Worm (Caenorhabditis elegans) whole organism, L1 larva: ENCODE results near the gene K01F9.2.

ENCODE experiments used
- C04F5.9 ChIP-seq: sonication (generic microtip); optimal IDR thresholded peaks from 2 replicates; lab custom pipeline; 2016; ENCODE audit warnings: missing genetic modification characterization, missing compliant biosample characterization
- F16B12.6 ChIP-seq: fragments of 150-350 bp; optimal IDR thresholded peaks from 2 replicates; lab custom pipeline; 2014; ENCODE audit warnings: missing biosample characterization, missing genetic modification characterization
- alr-1 ChIP-seq: fragments of 200-800 bp; sonication (Bioruptor generic); optimal IDR thresholded peaks from 2 replicates; lab custom pipeline; 2018; ENCODE audit warnings: borderline replicate concordance, mild to moderate bottlenecking, missing genetic modification characterization, missing compliant biosample characterization
- blmp-1 ChIP-seq: fragments of 150-350 bp; optimal IDR thresholded peaks from 2 replicates; lab custom pipeline; 2014; ENCODE audit warnings: missing biosample characterization, missing genetic modification characterization
- ceh-8 ChIP-seq: fragments of 200-800 bp; sonication (Bioruptor generic); optimal IDR thresholded peaks from 2 replicates; lab custom pipeline; 2018; ENCODE audit warnings: mild to moderate bottlenecking, missing genetic modification characterization, moderate library complexity, missing compliant biosample characterization
- ceh-82 ChIP-seq, 3 experiments: fragments of 150-350 bp in 1 of 3; sonication (generic microtip) in 2 of 3; optimal IDR thresholded peaks; 2 replicates each; lab custom pipeline; 2014 to 2017; ENCODE audit warnings: missing biosample characterization in 3 of 3, missing genetic modification characterization in 3 of 3
- ceh-88 ChIP-seq: fragments of 200-800 bp; sonication (Bioruptor generic); IDR thresholded peaks from 2 replicates; pipeline ENCODE4 v1.3.6; 2022; ENCODE audit warnings: missing genetic modification characterization, missing compliant biosample characterization
- ceh-90 ChIP-seq: sonication (generic microtip); optimal IDR thresholded peaks from 2 replicates; lab custom pipeline; 2016; ENCODE audit warnings: missing genetic modification characterization, missing compliant biosample characterization
- dsc-1 ChIP-seq: sonication (generic microtip); optimal IDR thresholded peaks from 2 replicates; lab custom pipeline; 2016; ENCODE audit warnings: mild to moderate bottlenecking, missing genetic modification characterization, missing compliant biosample characterization
- efl-1 ChIP-seq, 4 experiments: fragments of 150-350 bp; optimal IDR thresholded peaks in 3 of 4; peaks in 1 of 4; 1 replicate in 1 of 4; 2 replicates in 3 of 4; lab custom pipeline; 2014; ENCODE audit warnings: missing biosample characterization in 2 of 4, missing genetic modification characterization in 2 of 4, missing genetic modification reagents in 2 of 4
- efl-3 ChIP-seq: fragments of 200-800 bp; sonication (Bioruptor generic); optimal IDR thresholded peaks from 2 replicates; lab custom pipeline; 2018; ENCODE audit warnings: mild to moderate bottlenecking, missing genetic modification characterization, missing compliant biosample characterization
- elt-2 ChIP-seq: sonication (generic microtip); optimal IDR thresholded peaks from 2 replicates; lab custom pipeline; 2016; ENCODE audit warnings: missing genetic modification characterization, mild to moderate bottlenecking, inconsistent platforms, missing compliant biosample characterization, missing genetic modification reagents
- elt-3 ChIP-seq, 6 experiments: fragments of 150-350 bp in 1 of 6; sonication (generic microtip); optimal IDR thresholded peaks; 2 replicates each; lab custom pipeline; 2017 to 2018; ENCODE audit warnings: missing biosample characterization in 6 of 6, missing genetic modification characterization in 6 of 6, inconsistent platforms in 1 of 6
- fkh-10 ChIP-seq: sonication (generic microtip); optimal IDR thresholded peaks from 2 replicates; lab custom pipeline; 2017; ENCODE audit warnings: missing biosample characterization, missing genetic modification reagents, missing genetic modification characterization
- fkh-4 ChIP-seq: sonication (generic microtip); optimal IDR thresholded peaks from 2 replicates; lab custom pipeline; 2016; ENCODE audit warnings: missing compliant biosample characterization, missing genetic modification characterization, borderline replicate concordance
- fkh-8 ChIP-seq: sonication (generic microtip); optimal IDR thresholded peaks from 2 replicates; lab custom pipeline; 2016; ENCODE audit warnings: mild to moderate bottlenecking, missing genetic modification characterization, missing compliant biosample characterization
- hlh-4 ChIP-seq: sonication (generic microtip); optimal IDR thresholded peaks from 2 replicates; lab custom pipeline; 2016; ENCODE audit warnings: mild to moderate bottlenecking, missing genetic modification characterization, missing compliant biosample characterization
- hpl-2 ChIP-seq: fragments of 150-350 bp; optimal IDR thresholded peaks from 2 replicates; lab custom pipeline; 2014; ENCODE audit warnings: missing biosample characterization, missing genetic modification reagents, missing genetic modification characterization
- irx-1 ChIP-seq: sonication (generic microtip); optimal IDR thresholded peaks from 2 replicates; lab custom pipeline; 2016; ENCODE audit warnings: missing genetic modification characterization, missing compliant biosample characterization
- isw-1 ChIP-seq: fragments of 200-800 bp; sonication (Bioruptor generic); IDR thresholded peaks from 2 replicates; pipeline ENCODE4 v1.3.6; 2022; ENCODE audit warnings: missing genetic modification characterization, missing compliant biosample characterization
- lin-13 ChIP-seq: fragments of 150-350 bp; optimal IDR thresholded peaks from 2 replicates; lab custom pipeline; 2014; ENCODE audit warnings: missing biosample characterization, missing genetic modification reagents, missing genetic modification characterization
- lin-14 ChIP-seq: fragments of 200-800 bp; sonication (Bioruptor generic); optimal IDR thresholded peaks from 2 replicates; lab custom pipeline; 2018; ENCODE audit warnings: mild to moderate bottlenecking, missing genetic modification characterization, moderate library complexity, missing compliant biosample characterization
- lin-15B ChIP-seq: fragments of 150-350 bp; sonication (generic microtip); optimal IDR thresholded peaks from 3 replicates; lab custom pipeline; 2014; ENCODE audit warnings: missing biosample characterization, missing genetic modification characterization
- lin-35 ChIP-seq, 2 experiments: fragments of 150-350 bp; optimal IDR thresholded peaks; 2 replicates each; lab custom pipeline; 2014; ENCODE audit warnings: missing biosample characterization in 2 of 2, missing genetic modification characterization in 2 of 2, missing genetic modification reagents in 2 of 2
- lin-39 ChIP-seq: fragments of 150-350 bp; optimal IDR thresholded peaks from 2 replicates; lab custom pipeline; 2014; ENCODE audit warnings: missing biosample characterization, missing genetic modification reagents, missing genetic modification characterization
- lir-3 ChIP-seq: sonication (generic microtip); optimal IDR thresholded peaks from 2 replicates; lab custom pipeline; 2016; ENCODE audit warnings: mild to moderate bottlenecking, missing genetic modification characterization, moderate library complexity, missing compliant biosample characterization; ENCODE audit not compliant: poor library complexity
- lsy-2 ChIP-seq, 2 experiments: fragments of 150-350 bp; optimal IDR thresholded peaks; 2 replicates each; lab custom pipeline; 2014; ENCODE audit warnings: missing biosample characterization in 2 of 2, missing genetic modification characterization in 2 of 2
- mdl-1 ChIP-seq, 2 experiments: fragments of 150-350 bp; optimal IDR thresholded peaks; 2 replicates each; lab custom pipeline; 2014 to 2017; ENCODE audit warnings: missing biosample characterization in 2 of 2, missing genetic modification characterization in 2 of 2, inconsistent platforms in 1 of 2
- nhr-11 ChIP-seq: fragments of 150-350 bp; optimal IDR thresholded peaks from 2 replicates; lab custom pipeline; 2014; ENCODE audit warnings: missing biosample characterization, missing genetic modification characterization
- nhr-12 ChIP-seq: sonication (generic microtip); optimal IDR thresholded peaks from 2 replicates; lab custom pipeline; 2017; ENCODE audit warnings: missing biosample characterization, missing genetic modification characterization
- nhr-19 ChIP-seq: fragments of 200-800 bp; sonication (Bioruptor generic); conservative IDR thresholded peaks from 2 replicates; pipeline ENCODE4 v1.3.6; 2022; ENCODE audit warnings: missing genetic modification characterization, missing compliant biosample characterization
- nhr-20 ChIP-seq: sonication (generic microtip); optimal IDR thresholded peaks from 2 replicates; lab custom pipeline; 2016; ENCODE audit warnings: mild to moderate bottlenecking, missing genetic modification characterization, missing compliant biosample characterization
- nhr-237 ChIP-seq: fragments of 150-350 bp; optimal IDR thresholded peaks from 2 replicates; lab custom pipeline; 2014; ENCODE audit warnings: missing biosample characterization, missing genetic modification characterization
- nhr-28 ChIP-seq: fragments of 150-350 bp; optimal IDR thresholded peaks from 2 replicates; lab custom pipeline; 2014; ENCODE audit warnings: missing biosample characterization, missing genetic modification characterization
- nhr-47 ChIP-seq: sonication (generic microtip); optimal IDR thresholded peaks from 2 replicates; lab custom pipeline; 2016; ENCODE audit warnings: mild to moderate bottlenecking, missing genetic modification characterization, moderate library complexity, missing compliant biosample characterization
- nhr-71 ChIP-seq: sonication (generic microtip); optimal IDR thresholded peaks from 2 replicates; lab custom pipeline; 2016; ENCODE audit warnings: mild to moderate bottlenecking, missing genetic modification characterization, moderate library complexity, missing compliant biosample characterization
- nhr-76 ChIP-seq: sonication (generic microtip); optimal IDR thresholded peaks from 2 replicates; lab custom pipeline; 2017; ENCODE audit warnings: missing biosample characterization, missing genetic modification characterization
- nhr-77 ChIP-seq: fragments of 150-350 bp; optimal IDR thresholded peaks from 2 replicates; lab custom pipeline; 2014; ENCODE audit warnings: missing biosample characterization, missing genetic modification characterization
- nhr-84 ChIP-seq: sonication (generic microtip); optimal IDR thresholded peaks from 2 replicates; lab custom pipeline; 2017; ENCODE audit warnings: missing biosample characterization, missing genetic modification characterization
- nhr-85 ChIP-seq: sonication (generic microtip); peaks from one replicate; lab custom pipeline; 2016; ENCODE audit warnings: missing genetic modification characterization, inconsistent platforms, missing compliant biosample characterization
- pag-3 ChIP-seq: sonication (generic microtip); optimal IDR thresholded peaks from 2 replicates; lab custom pipeline; 2017; ENCODE audit warnings: missing genetic modification characterization, mild to moderate bottlenecking, missing compliant biosample characterization, antibody characterized with exemption, borderline replicate concordance; ENCODE audit not compliant: insufficient read depth
- pax-3 ChIP-seq: fragments of 200-800 bp; sonication (Bioruptor generic); optimal IDR thresholded peaks from 2 replicates; lab custom pipeline; 2018; ENCODE audit warnings: mild to moderate bottlenecking, missing genetic modification characterization, moderate library complexity, missing compliant biosample characterization
- pqm-1 ChIP-seq: sonication (generic microtip); optimal IDR thresholded peaks from 3 replicates; lab custom pipeline; 2017; ENCODE audit warnings: missing biosample characterization, missing genetic modification characterization
- snu-23 ChIP-seq: sonication (generic microtip); optimal IDR thresholded peaks from 2 replicates; lab custom pipeline; 2016; ENCODE audit warnings: missing genetic modification characterization, missing compliant biosample characterization
- sptf-1 ChIP-seq: fragments of 150-350 bp; optimal IDR thresholded peaks from 2 replicates; lab custom pipeline; 2014; ENCODE audit warnings: missing biosample characterization, missing genetic modification characterization
- sup-37 ChIP-seq: fragments of 200-800 bp; sonication (Bioruptor generic); optimal IDR thresholded peaks from 2 replicates; lab custom pipeline; 2018; ENCODE audit warnings: mild to moderate bottlenecking, missing genetic modification characterization, missing compliant biosample characterization
- swsn-7 ChIP-seq: sonication (generic microtip); optimal IDR thresholded peaks from 2 replicates; lab custom pipeline; 2016; ENCODE audit warnings: missing genetic modification characterization, missing compliant biosample characterization
- tlp-1 ChIP-seq: fragments of 150-350 bp; optimal IDR thresholded peaks from 2 replicates; lab custom pipeline; 2014; ENCODE audit warnings: missing biosample characterization, missing genetic modification characterization
- unc-62 ChIP-seq: fragments of 150-350 bp; optimal IDR thresholded peaks from 2 replicates; lab custom pipeline; 2014; ENCODE audit warnings: missing biosample characterization, missing genetic modification reagents, missing genetic modification characterization
- vab-15 ChIP-seq: sonication (generic microtip); optimal IDR thresholded peaks from 2 replicates; lab custom pipeline; 2017; ENCODE audit warnings: missing genotype, mild to moderate bottlenecking, missing genetic modification characterization, missing compliant biosample characterization
- zip-4 ChIP-seq: fragments of 200-800 bp; sonication (Bioruptor generic); optimal IDR thresholded peaks from 2 replicates; lab custom pipeline; 2018; ENCODE audit warnings: mild to moderate bottlenecking, missing genetic modification characterization, moderate library complexity, missing compliant biosample characterization
- ztf-4 ChIP-seq: fragments of 150-350 bp; optimal IDR thresholded peaks from 2 replicates; lab custom pipeline; 2014; ENCODE audit warnings: missing biosample characterization, missing genetic modification characterization

The K01F9.2 gene

DNA sequence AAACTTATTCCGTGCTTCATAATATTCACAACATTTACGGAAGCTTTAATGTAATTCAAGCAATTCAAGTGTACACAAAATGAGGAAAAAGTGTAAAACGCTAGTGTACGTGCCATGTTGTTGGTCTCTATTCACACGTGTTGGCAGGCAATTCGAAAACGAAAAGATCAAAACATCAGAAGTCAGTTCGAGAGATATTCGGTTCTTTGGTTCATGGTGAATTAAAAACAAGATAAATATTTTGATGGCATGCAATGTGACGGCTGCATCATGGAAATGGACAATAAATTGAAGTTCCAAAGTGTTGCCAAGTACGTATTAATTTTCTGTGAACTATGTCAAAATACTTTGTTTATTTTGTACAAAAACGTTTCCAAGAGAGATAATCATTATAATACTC, 45.1 kb upstream of the K01F9.2 start:
- TF ChIP-seq C04F5.9 (no peak), nhr-71 (peak; percentile 54), nhr-28 (no peak), dsc-1 (tag; lab: Kevin White, UChicago) (no peak), F16B12.6 (tag; lab: Kevin White, UChicago) (no peak), nhr-77 (tag; lab: Kevin White, UChicago) (no peak), lir-3 (no peak), swsn-7 (tag; lab: Kevin White, UChicago) (peak; percentile 20), lin-13 (GFP tag; lab: Kevin White, UChicago) (no peak), elt-2 (tag; lab: Kevin White, UChicago) (no peak), vab-15 (tag; lab: Kevin White, UChicago) (no peak), nhr-84 (no peak), nhr-19 (GFP tag; lab: Robert Waterston, UW) (peak; percentile 29; the same call in 1 of the 2 replicates), nhr-47 (tag; lab: Kevin White, UChicago) (no peak), lin-35 (GFP tag; optimal IDR thresholded peaks at IDR 0.05; lab: Kevin White, UChicago) (peak in 1 of 2 experiments; percentile 14), ceh-82 (tag; optimal IDR thresholded peaks at IDR 0.05; lab: Kevin White, UChicago) (no peak), ceh-88 (GFP tag; lab: Robert Waterston, UW) (no peak), sup-37 (GFP tag; lab: Kevin White, UChicago) (no peak), lin-14 (GFP tag; lab: Kevin White, UChicago) (peak; percentile 68), hlh-4 (tag; lab: Kevin White, UChicago) (no peak), nhr-20 (tag; lab: Kevin White, UChicago) (peak; percentile 65), lsy-2 (tag; optimal IDR thresholded peaks at IDR 0.05; lab: Kevin White, UChicago) (peak in 1 of 2 experiments; percentile 25), sptf-1 (tag; lab: Kevin White, UChicago) (no peak), ceh-8 (GFP tag; lab: Kevin White, UChicago) (no peak), nhr-11 (tag; lab: Kevin White, UChicago) (no peak), efl-3 (GFP tag; lab: Kevin White, UChicago) (no peak), mdl-1 (tag; optimal IDR thresholded peaks at IDR 0.05; lab: Kevin White, UChicago) (peak in 1 of 2 experiments; percentile 2), pag-3 (tag; lab: Kevin White, UChicago) (no peak), lin-15B (no peak), tlp-1 (tag; lab: Kevin White, UChicago) (no peak), hpl-2 (GFP tag; lab: Kevin White, UChicago) (no peak), snu-23 (GFP tag; lab: Kevin White, UChicago) (peak; percentile 55), zip-4 (GFP tag; lab: Kevin White, UChicago) (no peak), blmp-1 (no peak), unc-62 (GFP tag; lab: Kevin White, UChicago) (no peak), isw-1 (no peak), pqm-1 (tag; lab: Kevin White, UChicago) (no peak), nhr-237 (no peak), ceh-90 (tag; lab: Kevin White, UChicago) (no peak), nhr-12 (tag; lab: Kevin White, UChicago) (no peak), nhr-85 (tag; lab: Kevin White, UChicago) (peak; percentile 73), irx-1 (tag; lab: Kevin White, UChicago) (no peak), efl-1 (optimal IDR thresholded peaks at IDR 0.05; lab: Kevin White, UChicago) (peak in 1 of 2 experiments; percentile 24), efl-1 (GFP tag; optimal IDR thresholded peaks at IDR 0.05 in 1 of 2; lab: Kevin White, UChicago) (peak in 1 of 2 experiments; percentile 58), fkh-10 (GFP tag; lab: Kevin White, UChicago) (no peak), lin-39 (tag; lab: Kevin White, UChicago) (no peak), pax-3 (tag; lab: Kevin White, UChicago) (no peak), fkh-4 (no peak), fkh-8 (no peak), alr-1 (tag; lab: Kevin White, UChicago) (no peak), ztf-4 (tag; lab: Kevin White, UChicago) (peak; percentile 77), elt-3 (tag; optimal IDR thresholded peaks at IDR 0.05; lab: Kevin White, UChicago) (no peak), nhr-76 (tag; lab: Kevin White, UChicago) (no peak)
